Fruit fly (Drosophila melanogaster): Measurements from ENCODE around the gene CG32295.

dm6 chr3L:2566029-2566428 lies 39.3 kb upstream of the CG32295 start:
- TF ChIP-seq Snoo (tag; optimal IDR thresholded peaks at IDR 0.05) (no peak), CG8159 (tag; optimal IDR thresholded peaks at IDR 0.05) (no peak), CG32121 (GFP tag; IDR thresholded peaks at IDR 0.05) (no peak), CG10348 (GFP tag; IDR thresholded peaks at IDR 0.05) (no peak)
